Fruit fly (Drosophila melanogaster) whole organism, adult: ENCODE measurements around the gene CG8563.

Experiments
- Mnt ChIP-seq: fragments of 200-800 bp; sonication (Bioruptor generic); optimal IDR thresholded peaks from 2 replicates; lab custom pipeline; 2016; ENCODE audit warnings: missing biosample characterization, mild to moderate bottlenecking, missing genetic modification characterization
- kay ChIP-seq: fragments of 200-800 bp; sonication (Bioruptor generic); peaks from one replicate; lab custom pipeline; 2016; ENCODE audit warnings: missing biosample characterization, missing genetic modification characterization, borderline replicate concordance
- toe ChIP-seq: fragments of 200-800 bp; sonication (Bioruptor generic); optimal IDR thresholded peaks from 2 replicates; lab custom pipeline; 2016; ENCODE audit warnings: missing biosample characterization, missing genetic modification characterization

- TF ChIP-seq toe (no peak), kay (GFP tag; lab: Kevin White, UChicago) (no peak), Mnt (GFP tag; lab: Kevin White, UChicago) (no peak)
Observed at dm6 chr3L:7390442-7390841, at the start of gene CG8563.
